Fruit fly (Drosophila melanogaster) whole organism, embryonic: ENCODE results near the gene CG4660.

ENCODE experiments used
- Atf6 ChIP-seq: fragments of 200-800 bp; sonication (Bioruptor generic); IDR thresholded peaks from 2 replicates; pipeline ENCODE4 v1.3.6; 2022; ENCODE audit warnings: missing biosample characterization, missing genetic modification characterization
- BEAF-32 ChIP-seq: fragments of 200-800 bp; sonication (Bioruptor generic); optimal IDR thresholded peaks from 3 replicates; lab custom pipeline; 2017; ENCODE audit warnings: missing biosample characterization, missing genetic modification characterization, mild to moderate bottlenecking, moderate library complexity, missing genetic modification reagents
- CG10979 ChIP-seq: fragments of 200-800 bp; sonication (Bioruptor generic); optimal IDR thresholded peaks from 2 replicates; lab custom pipeline; 2018; ENCODE audit warnings: missing biosample characterization, mild to moderate bottlenecking, missing genetic modification characterization, moderate library complexity
- CG11723 ChIP-seq: fragments of 200-800 bp; sonication (Bioruptor generic); optimal IDR thresholded peaks from 2 replicates; lab custom pipeline; 2017; ENCODE audit warnings: missing biosample characterization, mild to moderate bottlenecking, missing genetic modification characterization
- CG12769 ChIP-seq: fragments of 200-800 bp; sonication (Bioruptor generic); optimal IDR thresholded peaks from 2 replicates; lab custom pipeline; 2019; ENCODE audit warnings: missing biosample characterization, mild to moderate bottlenecking, missing genetic modification characterization, moderate library complexity
- CG12942 ChIP-seq: fragments of 200-800 bp; sonication (Bioruptor generic); optimal IDR thresholded peaks from 3 replicates; lab custom pipeline; 2016; ENCODE audit warnings: missing biosample characterization, missing genetic modification characterization
- CG13775 ChIP-seq: fragments of 200-800 bp; sonication (Bioruptor generic); optimal IDR thresholded peaks from 3 replicates; lab custom pipeline; 2017; ENCODE audit warnings: missing biosample characterization, mild to moderate bottlenecking, missing genetic modification characterization
- CG14050 ChIP-seq: fragments of 200-800 bp; sonication (Bioruptor generic); IDR thresholded peaks from 3 replicates; pipeline ENCODE4 v1.3.6; 2022; ENCODE audit warnings: missing biosample characterization, missing genetic modification characterization
- CG15011 ChIP-seq: fragments of 200-800 bp; sonication (Bioruptor generic); optimal IDR thresholded peaks from 3 replicates; lab custom pipeline; 2018; ENCODE audit warnings: missing biosample characterization, mild to moderate bottlenecking, missing genetic modification characterization
- CG1602 ChIP-seq: fragments of 200-800 bp; sonication (Bioruptor generic); optimal IDR thresholded peaks from 3 replicates; lab custom pipeline; 2016; ENCODE audit warnings: missing biosample characterization, missing genetic modification characterization
- CG17385 ChIP-seq: fragments of 200-800 bp; sonication (Bioruptor generic); optimal IDR thresholded peaks from 3 replicates; lab custom pipeline; 2018; ENCODE audit warnings: missing biosample characterization, mild to moderate bottlenecking, missing genetic modification characterization
- CG17829 ChIP-seq: fragments of 200-800 bp; optimal IDR thresholded peaks from 2 replicates; lab custom pipeline; 2019; ENCODE audit warnings: missing biosample characterization, mild to moderate bottlenecking, missing genetic modification characterization, moderate library complexity
- CG18619 ChIP-seq: fragments of 200-800 bp; sonication (Bioruptor generic); optimal IDR thresholded peaks from 3 replicates; lab custom pipeline; 2017; ENCODE audit warnings: missing biosample characterization, mild to moderate bottlenecking, missing genetic modification characterization
- CG2889 ChIP-seq: fragments of 200-800 bp; sonication (Bioruptor generic); IDR thresholded peaks from 3 replicates; pipeline ENCODE4 v1.3.6; 2022; ENCODE audit warnings: missing biosample characterization, missing genetic modification characterization
- CG32767 ChIP-seq: fragments of 200-800 bp; sonication (Bioruptor generic); IDR thresholded peaks from 2 replicates; pipeline ENCODE4 v1.3.6; 2022; ENCODE audit warnings: missing biosample characterization, missing genetic modification characterization
- CG32772 ChIP-seq: fragments of 200-800 bp; sonication (Bioruptor generic); IDR thresholded peaks from 2 replicates; pipeline ENCODE4 v1.3.6; 2022; ENCODE audit warnings: missing biosample characterization, missing genetic modification characterization
- CG3281 ChIP-seq: fragments of 200-800 bp; sonication (Bioruptor generic); optimal IDR thresholded peaks from 3 replicates; lab custom pipeline; 2017; ENCODE audit warnings: missing biosample characterization, mild to moderate bottlenecking, missing genetic modification characterization
- CG3726 ChIP-seq: fragments of 200-800 bp; sonication (Bioruptor generic); IDR thresholded peaks from 3 replicates; pipeline ENCODE4, ENCODE4 v1.3.6; 2022; ENCODE audit warnings: missing biosample characterization, missing genetic modification characterization
- CG5953 ChIP-seq: fragments of 200-800 bp; sonication (Bioruptor generic); IDR thresholded peaks from 2 replicates; pipeline ENCODE4 v1.3.6; 2022; ENCODE audit warnings: missing biosample characterization, missing genetic modification characterization
- CG6683 ChIP-seq: fragments of 200-800 bp; sonication (Bioruptor generic); optimal IDR thresholded peaks from 2 replicates; lab custom pipeline; 2017; ENCODE audit warnings: missing biosample characterization, mild to moderate bottlenecking, missing genetic modification characterization, missing genetic modification reagents
- CG7556 ChIP-seq: fragments of 200-800 bp; sonication (Bioruptor generic); optimal IDR thresholded peaks from 2 replicates; lab custom pipeline; 2017; ENCODE audit warnings: missing biosample characterization, mild to moderate bottlenecking, missing genetic modification characterization
- CG8290 ChIP-seq, 3 experiments: fragments of 200-800 bp; sonication (Bioruptor generic); optimal IDR thresholded peaks; 2 replicates each; lab custom pipeline; 2016 to 2019; ENCODE audit warnings: missing biosample characterization in 3 of 3, missing genetic modification characterization in 3 of 3, mild to moderate bottlenecking in 2 of 3, moderate library complexity in 1 of 3
- CoRest ChIP-seq: fragments of 200-800 bp; sonication (Bioruptor generic); optimal IDR thresholded peaks from 3 replicates; lab custom pipeline; 2018; ENCODE audit warnings: missing biosample characterization, mild to moderate bottlenecking, missing genetic modification characterization, moderate library complexity
- CrebB ChIP-seq: fragments of 200-800 bp; sonication (Bioruptor generic); optimal IDR thresholded peaks from 3 replicates; lab custom pipeline; 2018; ENCODE audit warnings: missing biosample characterization, mild to moderate bottlenecking, missing genetic modification characterization
- D19B ChIP-seq: fragments of 200-800 bp; sonication (Bioruptor generic); optimal IDR thresholded peaks from 2 replicates; lab custom pipeline; 2017; ENCODE audit warnings: missing biosample characterization, mild to moderate bottlenecking, missing genetic modification characterization
- Deaf1 ChIP-seq: fragments of 200-800 bp; optimal IDR thresholded peaks from 3 replicates; lab custom pipeline; 2019; ENCODE audit warnings: missing biosample characterization, mild to moderate bottlenecking, missing genetic modification characterization, moderate library complexity
- Dfd ChIP-seq, 2 experiments: fragments of >200 bp; optimal IDR thresholded peaks; 2 replicates each; lab custom pipeline; 2017; ENCODE audit warnings: missing biosample characterization in 2 of 2, missing genetic modification characterization in 2 of 2
- ERR ChIP-seq: fragments of 200-800 bp; sonication (Bioruptor generic); optimal IDR thresholded peaks from 2 replicates; lab custom pipeline; 2016; ENCODE audit warnings: missing biosample characterization, missing genetic modification characterization
- Lim3 ChIP-seq: fragments of 200-800 bp; sonication (Bioruptor generic); IDR thresholded peaks from 2 replicates; pipeline ENCODE4 v1.3.6; 2022; ENCODE audit warnings: missing biosample characterization, missing genetic modification characterization
- MBD-R2 ChIP-seq: fragments of 200-800 bp; sonication (Bioruptor generic); IDR thresholded peaks from 2 replicates; pipeline ENCODE4 v1.3.6; 2022; ENCODE audit warnings: missing biosample characterization, missing genetic modification characterization
- NFAT ChIP-seq: fragments of 200-800 bp; sonication (Bioruptor generic); IDR thresholded peaks from 2 replicates; pipeline ENCODE4 v1.3.6; 2022; ENCODE audit warnings: missing biosample characterization, missing genetic modification characterization
- NK7.1 ChIP-seq: fragments of 200-800 bp; sonication (Bioruptor generic); optimal IDR thresholded peaks from 3 replicates; lab custom pipeline; 2016; ENCODE audit warnings: missing biosample characterization, missing genetic modification characterization
- Rfx ChIP-seq: fragments of 200-800 bp; sonication (Bioruptor generic); IDR thresholded peaks from 2 replicates; pipeline ENCODE4 v1.3.6; 2022; ENCODE audit warnings: missing biosample characterization, missing genetic modification characterization
- ara ChIP-seq: fragments of 200-800 bp; sonication (Bioruptor generic); IDR thresholded peaks from 2 replicates; pipeline ENCODE4 v1.3.6; 2022; ENCODE audit warnings: missing biosample characterization, missing genetic modification characterization
- bcd ChIP-seq: fragments of 200-800 bp; sonication (Bioruptor generic); optimal IDR thresholded peaks from 2 replicates; lab custom pipeline; 2017; ENCODE audit warnings: missing biosample characterization, mild to moderate bottlenecking, missing genetic modification characterization
- crol ChIP-seq: fragments of 200-800 bp; sonication (Bioruptor generic); IDR thresholded peaks from 2 replicates; pipeline ENCODE4 v1.3.6; 2022; ENCODE audit warnings: missing biosample characterization, missing genetic modification characterization
- crp ChIP-seq, 2 experiments: fragments of 200-800 bp; sonication (Bioruptor generic); optimal IDR thresholded peaks; 2 replicates in 1 of 2; 3 replicates in 1 of 2; lab custom pipeline; 2017; ENCODE audit warnings: missing biosample characterization in 2 of 2, missing genetic modification characterization in 2 of 2, mild to moderate bottlenecking in 1 of 2, moderate library complexity in 1 of 2
- fu2 ChIP-seq: fragments of 200-800 bp; sonication (Bioruptor generic); optimal IDR thresholded peaks from 2 replicates; lab custom pipeline; 2016; ENCODE audit warnings: missing biosample characterization, missing genetic modification characterization
- gcm ChIP-seq: fragments of 200-800 bp; sonication (Bioruptor generic); optimal IDR thresholded peaks from 2 replicates; lab custom pipeline; 2019; ENCODE audit warnings: missing biosample characterization, mild to moderate bottlenecking, missing genetic modification characterization, moderate library complexity
- gcm2 ChIP-seq: fragments of 200-800 bp; sonication (Bioruptor generic); optimal IDR thresholded peaks from 2 replicates; lab custom pipeline; 2016; ENCODE audit warnings: missing biosample characterization, missing genetic modification characterization
- hkb ChIP-seq, 2 experiments: fragments of 200-800 bp in 1 of 2; fragments of >200 bp in 1 of 2; sonication (Bioruptor generic) in 1 of 2; IDR thresholded peaks in 1 of 2; optimal IDR thresholded peaks in 1 of 2; 2 replicates each; pipeline versions ENCODE4 v1.3.6 to Lab custom; 2017 to 2022; ENCODE audit warnings: missing biosample characterization in 1 of 2, missing genetic modification characterization in 1 of 2
- ind ChIP-seq: fragments of 200-800 bp; sonication (Bioruptor generic); optimal IDR thresholded peaks from 3 replicates; lab custom pipeline; 2016; ENCODE audit warnings: missing biosample characterization, missing genetic modification characterization
- jumu ChIP-seq: fragments of 200-800 bp; sonication (Bioruptor generic); optimal IDR thresholded peaks from 3 replicates; lab custom pipeline; 2016; ENCODE audit warnings: missing biosample characterization, missing genetic modification characterization
- kay ChIP-seq: fragments of 200-800 bp; sonication (Bioruptor generic); optimal IDR thresholded peaks from 2 replicates; lab custom pipeline; 2016; ENCODE audit warnings: missing biosample characterization, missing genetic modification characterization
- klu ChIP-seq: fragments of 200-800 bp; sonication (Bioruptor generic); IDR thresholded peaks from 2 replicates; pipeline ENCODE4 v1.3.6; 2022; ENCODE audit warnings: missing biosample characterization, missing genetic modification characterization
- nmo ChIP-seq: fragments of 200-800 bp; sonication (Bioruptor generic); optimal IDR thresholded peaks from 2 replicates; lab custom pipeline; 2018; ENCODE audit warnings: missing biosample characterization, mild to moderate bottlenecking, missing genetic modification characterization, moderate library complexity
- run ChIP-seq: fragments of 200-800 bp; sonication (Bioruptor generic); optimal IDR thresholded peaks from 3 replicates; lab custom pipeline; 2018; ENCODE audit warnings: missing biosample characterization, mild to moderate bottlenecking, missing genetic modification characterization
- sima ChIP-seq: fragments of 200-800 bp; sonication (Bioruptor generic); optimal IDR thresholded peaks from 2 replicates; lab custom pipeline; 2016; ENCODE audit warnings: missing biosample characterization, missing genetic modification characterization
- vnd ChIP-seq: fragments of 200-800 bp; sonication (Bioruptor generic); IDR thresholded peaks from 3 replicates; pipeline ENCODE4 v1.3.6; 2022; ENCODE audit warnings: missing biosample characterization, missing genetic modification characterization; ENCODE audit not compliant: partially characterized antibody
- zfh1 ChIP-seq: fragments of 200-800 bp; sonication (Bioruptor generic); IDR thresholded peaks from 3 replicates; pipeline ENCODE4 v1.3.6; 2022; ENCODE audit warnings: missing biosample characterization, missing genetic modification characterization

Gene CG4660

dm6 chrX:6039431-6040016 lies 41.6 kb downstream of the CG4660 start, which contains the start of gene CG5937 (continued):
- TF ChIP-seq CoRest (tag; lab: Kevin White, UChicago): peak; percentile 42
- TF ChIP-seq jumu (GFP tag; lab: Kevin White, UChicago): no peak
- peak; percentile 25 for TF ChIP-seq CG13775 (GFP tag; lab: Kevin White, UChicago)
- TF ChIP-seq gcm2: no peak
- TF ChIP-seq bcd: no peak
- TF ChIP-seq CG12769 (tag; lab: Kevin White, UChicago): no peak
- no peak for TF ChIP-seq CG32772 (GFP tag; lab: Robert Waterston, UW)
- no peak for TF ChIP-seq crol (GFP tag; lab: Robert Waterston, UW)
- no peak for TF ChIP-seq CG3726
- no peak for TF ChIP-seq hkb (optimal IDR thresholded peaks at IDR 0.05; lab: Kevin White, UChicago)
- TF ChIP-seq hkb (GFP tag; IDR thresholded peaks at IDR 0.05; lab: Robert Waterston, UW): no peak
- TF ChIP-seq sima (GFP tag; lab: Kevin White, UChicago): no peak
- no peak for TF ChIP-seq zfh1 (GFP tag; lab: Robert Waterston, UW)
- no peak for TF ChIP-seq BEAF-32 (GFP tag; lab: Kevin White, UChicago)
- TF ChIP-seq Rfx: no peak
- TF ChIP-seq CG2889 (GFP tag; lab: Robert Waterston, UW): no peak
- TF ChIP-seq NK7.1 (GFP tag; lab: Kevin White, UChicago): no peak
- no peak for TF ChIP-seq ERR (GFP tag; lab: Kevin White, UChicago)
- no peak for TF ChIP-seq CG8290 (GFP tag; optimal IDR thresholded peaks at IDR 0.05; lab: Kevin White, UChicago)
- no peak for TF ChIP-seq CG8290 (tag; optimal IDR thresholded peaks at IDR 0.05; lab: Kevin White, UChicago)
- TF ChIP-seq ind (GFP tag; lab: Kevin White, UChicago): no peak
- TF ChIP-seq CG15011 (GFP tag; lab: Kevin White, UChicago): no peak
- peak; percentile 33 for TF ChIP-seq CG17385
- no peak for TF ChIP-seq CG17829 (tag; lab: Kevin White, UChicago)
- no peak for TF ChIP-seq Dfd (GFP tag; optimal IDR thresholded peaks at IDR 0.05; lab: Kevin White, UChicago)
- no peak for TF ChIP-seq CrebB (tag; lab: Kevin White, UChicago)
- TF ChIP-seq crp (GFP tag; optimal IDR thresholded peaks at IDR 0.05; lab: Kevin White, UChicago): peak in 1 of 2 experiments; percentile 61
- no peak for TF ChIP-seq CG18619 (GFP tag; lab: Kevin White, UChicago)
- no peak for TF ChIP-seq Lim3 (GFP tag; lab: Robert Waterston, UW)
- no peak for TF ChIP-seq CG5953
- no peak for TF ChIP-seq klu
- TF ChIP-seq nmo (GFP tag; lab: Kevin White, UChicago): peak; percentile 23
- no peak for TF ChIP-seq Atf6 (GFP tag; lab: Robert Waterston, UW)
- TF ChIP-seq CG14050 (GFP tag; lab: Robert Waterston, UW): no peak
- TF ChIP-seq run (tag; lab: Kevin White, UChicago): no peak
- TF ChIP-seq CG12942 (GFP tag; lab: Kevin White, UChicago): no peak
- no peak for TF ChIP-seq CG1602
- no peak for TF ChIP-seq fu2
- TF ChIP-seq CG3281 (GFP tag; lab: Kevin White, UChicago): peak; percentile 56
- no peak for TF ChIP-seq kay (GFP tag; lab: Kevin White, UChicago)
- TF ChIP-seq CG10979: peak; percentile 22
- TF ChIP-seq MBD-R2 (GFP tag; lab: Robert Waterston, UW): no peak
- no peak for TF ChIP-seq CG11723 (GFP tag; lab: Kevin White, UChicago)
- TF ChIP-seq gcm (GFP tag; lab: Kevin White, UChicago): no peak
- TF ChIP-seq CG32767 (GFP tag; lab: Robert Waterston, UW): no peak
- TF ChIP-seq NFAT (GFP tag; lab: Robert Waterston, UW): no peak
- no peak for TF ChIP-seq CG6683
- TF ChIP-seq ara: no peak
- no peak for TF ChIP-seq vnd
- no peak for TF ChIP-seq Deaf1 (tag; lab: Kevin White, UChicago)
- TF ChIP-seq D19B (GFP tag; lab: Kevin White, UChicago): peak; percentile 8
- peak; percentile 44 for TF ChIP-seq CG7556 (GFP tag; lab: Kevin White, UChicago)
